Worm (Caenorhabditis elegans) whole organism, L1 larva: ENCODE data around the gene K10D11.5.

Experiments used
- C16A3.4 ChIP-seq: fragments of 150-350 bp; optimal IDR thresholded peaks from 2 replicates; lab custom pipeline; 2014; ENCODE audit warnings: missing biosample characterization, missing genetic modification characterization
- Y116A8C.19 ChIP-seq: sonication (generic microtip); optimal IDR thresholded peaks from 2 replicates; lab custom pipeline; 2016; ENCODE audit warnings: missing compliant biosample characterization, missing genetic modification characterization, borderline replicate concordance
- ama-1 ChIP-seq: fragments of 150-350 bp; optimal IDR thresholded peaks from 2 replicates; lab custom pipeline; 2014
- ceh-88 ChIP-seq: fragments of 200-800 bp; sonication (Bioruptor generic); IDR thresholded peaks from 2 replicates; pipeline ENCODE4 v1.3.6; 2022; ENCODE audit warnings: missing genetic modification characterization, missing compliant biosample characterization
- dsc-1 ChIP-seq: sonication (generic microtip); optimal IDR thresholded peaks from 2 replicates; lab custom pipeline; 2016; ENCODE audit warnings: mild to moderate bottlenecking, missing genetic modification characterization, missing compliant biosample characterization
- jun-1 ChIP-seq: fragments of 150-350 bp; optimal IDR thresholded peaks from 2 replicates; lab custom pipeline; 2014; ENCODE audit warnings: missing biosample characterization, missing genetic modification reagents, missing genetic modification characterization
- lin-15B ChIP-seq: fragments of 150-350 bp; sonication (generic microtip); optimal IDR thresholded peaks from 3 replicates; lab custom pipeline; 2014; ENCODE audit warnings: missing biosample characterization, missing genetic modification characterization
- lin-39 ChIP-seq: fragments of 150-350 bp; optimal IDR thresholded peaks from 2 replicates; lab custom pipeline; 2014; ENCODE audit warnings: missing biosample characterization, missing genetic modification reagents, missing genetic modification characterization
- mef-2 ChIP-seq: fragments of 150-350 bp; optimal IDR thresholded peaks from 2 replicates; lab custom pipeline; 2014; ENCODE audit warnings: missing biosample characterization, missing genetic modification characterization
- nhr-76 ChIP-seq: sonication (generic microtip); optimal IDR thresholded peaks from 2 replicates; lab custom pipeline; 2017; ENCODE audit warnings: missing biosample characterization, missing genetic modification characterization

- TF ChIP-seq Y116A8C.19 (tag; lab: Kevin White, UChicago) (no peak), mef-2 (no peak), dsc-1 (tag; lab: Kevin White, UChicago) (no peak), lin-15B (no peak), jun-1 (tag; lab: Kevin White, UChicago) (no peak), lin-39 (no peak), C16A3.4 (tag; lab: Kevin White, UChicago) (no peak), ceh-88 (GFP tag; lab: Robert Waterston, UW) (no peak), ama-1 (no peak), nhr-76 (tag; lab: Kevin White, UChicago) (no peak)
Observed at ce11 chrIV:12975981-12976380, 15.7 kb downstream of the K10D11.5 start, which contains the start of gene dod-17.
